Worm (Caenorhabditis elegans) whole organism, L4 larva: ENCODE measurements around the gene oac-14.

Experiments used
- Y105C5A.15 ChIP-seq: fragments of 200-800 bp; sonication (Bioruptor generic); IDR thresholded peaks from 2 replicates; pipeline ENCODE4 v1.3.6; 2022; ENCODE audit warnings: missing genetic modification characterization, missing compliant biosample characterization
- Y75B8A.6 ChIP-seq: fragments of 200-800 bp; sonication (Bioruptor generic); IDR thresholded peaks from 2 replicates; pipeline ENCODE4 v1.3.6; 2022; ENCODE audit warnings: missing genetic modification reagents, missing genetic modification characterization, missing compliant biosample characterization
- ceh-32 ChIP-seq: sonication (generic microtip); optimal IDR thresholded peaks from 2 replicates; lab custom pipeline; 2016; ENCODE audit warnings: mild to moderate bottlenecking, missing genetic modification characterization, missing compliant biosample characterization; ENCODE audit not compliant: poor library complexity
- daf-8 ChIP-seq: fragments of 200-800 bp; sonication (Bioruptor generic); IDR thresholded peaks from 2 replicates; pipeline ENCODE4 v1.3.6; 2022; ENCODE audit warnings: missing genetic modification characterization, missing compliant biosample characterization
- dmd-6 ChIP-seq: fragments of 200-800 bp; sonication (Bioruptor generic); IDR thresholded peaks from 2 replicates; pipeline ENCODE4 v1.3.6; 2022; ENCODE audit warnings: missing genetic modification reagents, missing genetic modification characterization, missing compliant biosample characterization
- dmd-8 ChIP-seq: fragments of 200-800 bp; sonication (Bioruptor generic); IDR thresholded peaks from 2 replicates; pipeline ENCODE4 v1.3.6; 2022; ENCODE audit warnings: missing genetic modification characterization, missing compliant biosample characterization
- dpl-1 ChIP-seq: fragments of 150-350 bp; optimal IDR thresholded peaks from 2 replicates; lab custom pipeline; 2014; ENCODE audit warnings: missing biosample characterization, missing genetic modification reagents, missing genetic modification characterization
- egl-43 ChIP-seq: fragments of 200-800 bp; sonication (Bioruptor generic); IDR thresholded peaks from 2 replicates; pipeline ENCODE4 v1.3.6; 2022; ENCODE audit warnings: missing genetic modification reagents, missing genetic modification characterization, missing compliant biosample characterization
- hlh-30 ChIP-seq: sonication (generic microtip); optimal IDR thresholded peaks from 2 replicates; lab custom pipeline; 2017; ENCODE audit warnings: antibody characterized with exemption, mild to moderate bottlenecking, missing genetic modification characterization, missing compliant biosample characterization; ENCODE audit not compliant: insufficient read depth
- nhr-111 ChIP-seq: fragments of 200-800 bp; sonication (Bioruptor generic); optimal IDR thresholded peaks from 2 replicates; lab custom pipeline; 2018; ENCODE audit warnings: mild to moderate bottlenecking, missing genetic modification characterization, missing compliant biosample characterization
- nhr-25 ChIP-seq: sonication (generic microtip); optimal IDR thresholded peaks from 2 replicates; lab custom pipeline; 2017; ENCODE audit warnings: missing genetic modification characterization, mild to moderate bottlenecking, missing compliant biosample characterization, antibody characterized with exemption, moderate library complexity, borderline replicate concordance; ENCODE audit not compliant: insufficient read depth
- nhr-41 ChIP-seq: fragments of 200-800 bp; sonication (Bioruptor generic); IDR thresholded peaks from 2 replicates; pipeline ENCODE4 v1.3.6; 2022; ENCODE audit warnings: missing genetic modification reagents, missing genetic modification characterization, missing compliant biosample characterization
- pha-4 ChIP-seq, 2 experiments: fragments of 150-350 bp in 1 of 2; fragments of 200-800 bp in 1 of 2; sonication (Bioruptor generic) in 1 of 2; IDR thresholded peaks in 1 of 2; optimal IDR thresholded peaks in 1 of 2; 2 replicates each; pipeline versions ENCODE4 v1.3.6 to Lab custom; 2014 to 2022; ENCODE audit warnings: missing genetic modification characterization in 2 of 2, missing genetic modification reagents in 2 of 2, missing biosample characterization in 1 of 2, missing compliant biosample characterization in 1 of 2
- rbr-2 ChIP-seq: sonication (generic microtip); optimal IDR thresholded peaks from 2 replicates; lab custom pipeline; 2016; ENCODE audit warnings: missing genotype, missing genetic modification characterization, missing compliant biosample characterization
- unc-62 ChIP-seq, 3 experiments: fragments of 150-350 bp in 1 of 3; sonication (generic microtip); optimal IDR thresholded peaks in 2 of 3; peaks in 1 of 3; 1 replicate in 1 of 3; 2 replicates in 2 of 3; lab custom pipeline; 2014 to 2017; ENCODE audit warnings: missing biosample characterization in 3 of 3, missing genetic modification characterization in 3 of 3, missing genetic modification reagents in 3 of 3, missing genotype in 1 of 3
- vab-7 ChIP-seq: fragments of 200-800 bp; sonication (Bioruptor generic); IDR thresholded peaks from 2 replicates; pipeline ENCODE4 v1.3.6; 2022; ENCODE audit warnings: missing genetic modification reagents, missing genetic modification characterization, missing compliant biosample characterization
- zfp-3 ChIP-seq: fragments of 200-800 bp; sonication (Bioruptor generic); conservative IDR thresholded peaks from 2 replicates; pipeline ENCODE4 v1.3.6; 2022; ENCODE audit warnings: missing genetic modification reagents, missing genetic modification characterization, missing compliant biosample characterization
- zip-2 ChIP-seq: fragments of 150-350 bp; optimal IDR thresholded peaks from 2 replicates; lab custom pipeline; 2014; ENCODE audit warnings: missing biosample characterization, missing genetic modification characterization

oac-14 gene

DNA sequence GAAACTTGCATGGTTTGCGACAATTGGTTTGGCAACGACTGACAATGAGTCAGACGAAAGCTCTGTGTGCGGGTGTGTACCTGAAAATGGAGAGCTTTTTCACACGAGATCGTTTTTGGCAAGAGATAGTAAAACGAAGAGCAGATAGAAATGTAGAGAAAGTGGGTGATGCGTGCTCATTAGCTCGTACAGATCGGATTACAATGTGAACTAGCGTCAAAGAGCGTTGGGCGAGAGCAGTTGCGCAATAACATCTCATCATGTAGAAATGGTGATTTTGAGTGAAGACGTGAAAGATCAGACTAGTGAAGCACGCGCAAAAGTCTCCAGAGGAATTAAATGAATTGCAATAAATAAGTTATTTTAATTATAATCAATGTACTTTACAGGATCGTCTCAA, 46.7 kb downstream of the oac-14 start, which contains the start of gene flp-2:
Gene flp-2, minus strand, starts transcription at position 101 of the 400 bp plus-strand sequence.
- TF ChIP-seq dmd-6 (GFP tag; lab: Robert Waterston, UW) (no peak), pha-4 (GFP tag; IDR thresholded peaks at IDR 0.05; lab: Robert Waterston, UW) (no peak), pha-4 (tag; optimal IDR thresholded peaks at IDR 0.05; lab: Kevin White, UChicago) (no peak), nhr-111 (GFP tag; lab: Kevin White, UChicago) (no peak), daf-8 (no peak), dpl-1 (GFP tag; lab: Kevin White, UChicago) (no peak), dmd-8 (GFP tag; lab: Robert Waterston, UW) (no peak), nhr-41 (GFP tag; lab: Robert Waterston, UW) (no peak), zip-2 (tag; lab: Kevin White, UChicago) (no peak), Y105C5A.15 (GFP tag; lab: Robert Waterston, UW) (no peak), zfp-3 (GFP tag; lab: Robert Waterston, UW) (no peak), hlh-30 (no peak), ceh-32 (tag; lab: Kevin White, UChicago) (no peak), nhr-25 (no peak), vab-7 (GFP tag; lab: Robert Waterston, UW) (no peak), egl-43 (no peak), Y75B8A.6 (no peak)

DNA sequence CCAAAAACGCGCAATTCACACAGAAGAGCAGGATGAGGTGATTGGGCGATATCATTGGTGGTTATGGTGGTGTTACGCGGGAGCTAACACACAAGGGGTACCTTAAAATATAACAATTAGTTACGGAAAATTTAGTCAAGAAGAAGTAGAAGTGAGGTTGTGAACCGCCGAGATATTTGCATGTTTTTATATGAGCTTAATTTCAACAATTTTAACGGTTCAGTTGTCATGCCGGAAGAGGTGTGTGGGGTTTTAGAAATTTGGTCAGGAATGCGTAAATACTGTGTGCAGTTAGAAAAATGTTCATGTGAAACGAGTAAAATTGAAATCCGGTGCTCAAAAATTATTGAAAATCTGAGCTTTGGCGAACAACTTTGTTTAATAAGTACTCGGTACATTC, 48.9 kb downstream of the oac-14 start, which contains the start of gene flp-3:
Gene flp-3, minus strand, starts transcription at position 101 of the 400 bp plus-strand sequence.
- TF ChIP-seq rbr-2 (tag; lab: Kevin White, UChicago) (no peak), unc-62 (GFP tag; optimal IDR thresholded peaks at IDR 0.05 in 1 of 2; lab: Kevin White, UChicago) (peak in 1 of 2 experiments; percentile 35), unc-62 (tag; optimal IDR thresholded peaks at IDR 0.05; lab: Kevin White, UChicago) (no peak)
